Fruit fly (Drosophila melanogaster): ENCODE data around the gene CG2841.

Gene CG2841

DNA sequence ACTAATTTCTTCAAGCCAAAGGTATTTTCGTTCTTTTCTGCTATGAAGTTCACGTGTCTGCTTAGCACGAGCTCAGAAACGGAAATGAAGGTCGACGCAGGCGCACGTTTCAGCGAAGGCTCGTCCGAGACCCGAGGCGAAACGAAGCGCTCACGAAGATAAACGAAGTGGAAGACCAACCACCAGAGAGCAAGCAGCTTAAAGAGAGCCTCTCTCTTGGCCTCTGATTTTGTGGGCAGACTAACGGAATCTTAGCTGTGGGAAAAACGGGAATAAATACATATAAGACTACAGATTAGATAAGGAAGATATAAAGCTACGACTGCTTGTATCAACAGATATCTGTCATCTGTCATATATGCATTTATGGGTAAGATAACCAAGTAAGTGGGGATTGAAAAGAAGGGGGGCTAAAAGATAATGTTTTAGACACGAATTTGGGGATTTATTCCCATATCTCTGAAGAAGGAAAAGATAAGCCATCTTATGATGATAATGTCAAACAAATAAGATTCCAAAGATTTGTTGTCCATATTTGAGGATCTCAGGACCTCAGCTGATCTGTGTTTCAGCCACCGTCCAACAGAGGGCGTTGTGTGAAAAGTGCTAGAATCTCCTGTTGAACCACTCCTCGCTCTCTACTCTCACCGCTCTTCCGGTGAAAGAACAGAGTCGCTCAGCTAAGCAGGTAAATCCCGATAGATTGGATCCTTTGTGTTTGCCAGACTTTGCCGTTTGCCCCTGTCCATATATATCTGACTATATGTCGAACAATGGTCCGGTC, 21.6 kb upstream of the CG2841 start, which contains the start of gene PsGEF:
PsGEF (minus strand) TSS at position 86 of the 784 bp plus-strand sequence.
- TF ChIP-seq Hr96 (GFP tag; optimal IDR thresholded peaks at IDR 0.05) (no peak), CG33017 (tag; optimal IDR thresholded peaks at IDR 0.05) (no peak), CG1620 (GFP tag; optimal IDR thresholded peaks at IDR 0.05) (no peak), CG7101 (tag; optimal IDR thresholded peaks at IDR 0.05) (no peak), CG14711 (tag; optimal IDR thresholded peaks at IDR 0.05) (no peak), cic (GFP tag; optimal IDR thresholded peaks at IDR 0.05) (no peak), cnc (optimal IDR thresholded peaks at IDR 0.05) (no peak), kay (GFP tag; ENCODE audit: borderline replicate concordance) (no peak), tj (GFP tag; optimal IDR thresholded peaks at IDR 0.05) (no peak), CG11617 (GFP tag; optimal IDR thresholded peaks at IDR 0.05) (no peak), ovo (GFP tag; optimal IDR thresholded peaks at IDR 0.05) (no peak), bab1 (GFP tag; optimal IDR thresholded peaks at IDR 0.05) (no peak), pad (GFP tag; optimal IDR thresholded peaks at IDR 0.05) (no peak), toe (GFP tag; optimal IDR thresholded peaks at IDR 0.05) (no peak), CG7045 (GFP tag; optimal IDR thresholded peaks at IDR 0.05) (no peak)

DNA sequence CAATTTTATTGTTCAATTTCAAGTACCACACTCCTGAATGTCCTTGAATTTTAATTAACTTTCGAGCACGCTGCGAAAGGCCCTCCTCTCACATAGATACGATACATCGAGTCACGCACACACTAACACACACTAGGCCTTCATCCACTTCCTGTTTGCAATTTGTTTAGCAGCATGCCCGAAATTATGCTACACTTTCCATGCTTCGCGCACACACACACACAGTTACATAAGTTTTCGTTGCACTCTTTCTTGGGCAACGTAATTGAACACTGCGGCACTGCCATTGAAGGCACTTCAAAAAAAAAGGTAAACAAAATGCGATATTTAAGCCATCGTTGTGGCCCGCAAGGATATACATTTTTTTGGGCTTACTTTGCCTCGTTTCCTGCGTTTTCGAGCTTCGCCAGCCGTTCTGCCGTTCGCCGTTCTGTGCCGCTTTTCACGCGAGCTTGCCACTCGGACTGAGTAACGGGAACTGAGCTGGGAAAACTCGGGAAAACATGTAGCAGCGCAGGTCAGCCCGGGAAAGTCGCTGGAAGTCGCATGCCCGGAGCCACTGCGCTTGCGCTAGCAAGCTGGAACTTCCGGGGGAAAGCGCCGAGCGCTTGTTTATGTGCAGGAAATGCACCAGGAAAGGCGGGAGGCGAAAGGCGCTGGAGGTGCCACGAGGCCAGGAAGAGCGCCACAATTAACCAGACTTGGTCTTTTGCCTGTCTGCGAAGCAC, 17.1 kb upstream of the CG2841 start:
- no peak for TF ChIP-seq pad (GFP tag; optimal IDR thresholded peaks at IDR 0.05)
- TF ChIP-seq CG33017 (tag; optimal IDR thresholded peaks at IDR 0.05) = no peak

DNA sequence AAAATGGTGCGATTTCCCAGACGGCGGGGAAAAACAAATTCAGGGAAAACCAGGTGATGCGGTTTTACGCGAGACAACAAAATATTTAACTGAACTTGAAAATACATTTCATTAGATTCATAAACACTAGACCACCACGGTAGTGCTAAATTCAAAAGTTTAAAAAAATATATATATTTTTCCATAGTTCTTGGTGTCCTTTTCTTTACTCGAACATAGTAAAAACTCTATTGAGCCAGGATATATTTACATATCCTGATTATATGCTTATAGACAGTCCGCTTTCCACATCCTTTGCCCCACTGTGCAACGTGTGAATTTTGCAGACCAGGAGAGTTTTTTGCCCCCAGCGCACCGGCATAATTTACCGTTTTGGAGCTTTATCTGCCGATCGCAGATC, 751 bp downstream of the CG2841 start:
- TF ChIP-seq Crg-1 (GFP tag; optimal IDR thresholded peaks at IDR 0.05) (no peak), bab1 (GFP tag; optimal IDR thresholded peaks at IDR 0.05) (peak; percentile 14), CG12768 (GFP tag; optimal IDR thresholded peaks at IDR 0.05) (no peak), CG11617 (GFP tag; optimal IDR thresholded peaks at IDR 0.05) (no peak), Hr96 (GFP tag; optimal IDR thresholded peaks at IDR 0.05) (no peak), CG1620 (GFP tag; optimal IDR thresholded peaks at IDR 0.05) (no peak), ovo (GFP tag; optimal IDR thresholded peaks at IDR 0.05) (no peak)

DNA sequence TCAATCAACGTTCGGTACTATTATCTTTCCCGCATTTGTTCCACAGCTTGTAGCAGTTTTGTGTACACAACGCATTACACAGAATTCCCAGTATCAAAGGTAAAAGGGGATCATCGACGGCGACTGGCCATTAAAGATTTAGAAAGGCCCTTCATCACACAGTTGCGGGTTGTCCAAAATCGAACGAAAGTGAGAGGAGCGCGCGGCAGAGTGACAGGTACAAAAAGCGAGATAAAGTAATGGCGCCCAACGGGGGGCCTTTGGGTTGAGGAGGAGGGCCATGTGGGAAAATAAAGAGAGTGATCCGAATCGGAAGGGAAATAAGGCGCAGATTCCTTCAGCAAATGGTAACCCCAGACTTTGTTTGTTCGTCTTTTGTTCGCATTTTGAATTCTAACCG, 2.4 kb downstream of the CG2841 start:
- no peak for TF ChIP-seq cic (GFP tag; optimal IDR thresholded peaks at IDR 0.05)

DNA sequence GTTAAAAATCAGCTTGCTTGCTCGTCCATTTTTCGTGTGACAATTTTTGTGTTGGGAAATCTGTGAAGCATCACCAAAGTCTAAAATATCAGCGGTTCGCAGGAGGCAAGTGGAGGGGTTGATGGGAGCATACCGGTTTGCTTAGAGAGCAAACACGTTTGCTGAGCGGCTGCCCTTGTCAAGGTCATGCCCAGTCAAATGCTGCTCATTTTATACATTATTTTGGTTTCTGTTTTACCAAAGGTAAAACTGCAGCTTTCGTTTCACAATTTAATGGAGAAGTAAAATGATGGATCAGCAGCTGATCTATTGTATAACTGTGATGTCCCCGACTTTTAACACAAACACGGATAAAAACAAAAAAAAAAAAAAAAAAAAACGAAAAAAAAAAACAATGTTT, 3.7 kb downstream of the CG2841 start:
- TF ChIP-seq CG11617 (GFP tag; optimal IDR thresholded peaks at IDR 0.05) (no peak), bab1 (GFP tag; optimal IDR thresholded peaks at IDR 0.05) (no peak), CG12768 (GFP tag; optimal IDR thresholded peaks at IDR 0.05) (no peak), Hr96 (GFP tag; optimal IDR thresholded peaks at IDR 0.05) (no peak), Crg-1 (GFP tag; optimal IDR thresholded peaks at IDR 0.05) (no peak), tj (GFP tag; optimal IDR thresholded peaks at IDR 0.05) (no peak), CG5204 (GFP tag; optimal IDR thresholded peaks at IDR 0.05) (no peak), CG7101 (tag; optimal IDR thresholded peaks at IDR 0.05) (no peak), ovo (GFP tag; optimal IDR thresholded peaks at IDR 0.05) (no peak), CG33017 (tag; optimal IDR thresholded peaks at IDR 0.05) (no peak), kay (GFP tag; ENCODE audit: borderline replicate concordance) (no peak), CG7045 (GFP tag; optimal IDR thresholded peaks at IDR 0.05) (no peak), Clk (GFP tag; optimal IDR thresholded peaks at IDR 0.05) (no peak), pad (GFP tag; optimal IDR thresholded peaks at IDR 0.05) (no peak), CG14711 (tag; optimal IDR thresholded peaks at IDR 0.05) (no peak), cic (GFP tag; optimal IDR thresholded peaks at IDR 0.05) (no peak), CG1620 (GFP tag; optimal IDR thresholded peaks at IDR 0.05) (no peak), toe (GFP tag; optimal IDR thresholded peaks at IDR 0.05) (no peak), cnc (optimal IDR thresholded peaks at IDR 0.05) (no peak)

DNA sequence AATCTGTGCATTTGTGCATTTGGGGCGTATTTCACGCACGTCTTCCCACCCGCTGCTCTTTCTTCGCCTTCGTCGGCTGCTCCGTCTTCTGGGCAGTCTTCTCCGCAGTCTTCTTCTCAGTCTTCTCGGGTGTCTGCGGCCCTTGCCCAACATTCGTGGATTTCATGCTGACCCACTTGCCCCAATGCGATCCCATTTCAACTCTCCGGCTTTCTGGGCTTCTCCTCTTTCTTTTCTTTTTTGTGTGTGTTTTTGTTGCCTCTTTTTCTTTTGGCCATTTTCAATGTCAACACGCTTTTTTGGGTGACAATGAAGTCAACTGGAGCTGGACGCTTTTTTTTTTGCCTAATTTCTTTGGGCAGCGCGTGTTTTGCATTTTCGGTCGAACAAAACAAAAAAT, 5.2 kb downstream of the CG2841 start:
- peak; percentile 33 for TF ChIP-seq tj (GFP tag; optimal IDR thresholded peaks at IDR 0.05)
- no peak for TF ChIP-seq CG5204 (GFP tag; optimal IDR thresholded peaks at IDR 0.05)

DNA sequence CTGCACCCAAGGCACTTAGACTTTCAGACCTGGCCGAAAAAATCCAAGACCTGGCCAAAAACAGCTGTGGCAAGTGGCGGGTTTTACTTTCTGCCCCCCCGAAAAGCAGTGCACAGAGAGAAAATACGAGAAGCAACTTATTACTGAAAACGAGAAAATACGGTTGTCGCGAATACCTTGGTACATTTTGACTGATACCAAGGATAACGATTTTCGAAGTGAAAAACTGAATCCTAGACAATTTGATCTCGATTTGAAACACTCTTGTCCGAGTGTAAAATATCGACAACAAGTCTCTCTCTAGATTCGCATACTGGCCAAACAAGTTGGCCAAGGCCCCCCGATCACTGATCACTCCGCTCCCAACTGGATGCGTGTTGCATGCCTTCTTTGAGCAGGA, 6.3 kb downstream of the CG2841 start:
- TF ChIP-seq CG7045 (GFP tag; optimal IDR thresholded peaks at IDR 0.05) (no peak), Crg-1 (GFP tag; optimal IDR thresholded peaks at IDR 0.05) (no peak), cic (GFP tag; optimal IDR thresholded peaks at IDR 0.05) (no peak), cnc (optimal IDR thresholded peaks at IDR 0.05) (no peak), CG7101 (tag; optimal IDR thresholded peaks at IDR 0.05) (no peak), CG5204 (GFP tag; optimal IDR thresholded peaks at IDR 0.05) (no peak), bab1 (GFP tag; optimal IDR thresholded peaks at IDR 0.05) (no peak), CG12768 (GFP tag; optimal IDR thresholded peaks at IDR 0.05) (no peak), Clk (GFP tag; optimal IDR thresholded peaks at IDR 0.05) (no peak), CG11617 (GFP tag; optimal IDR thresholded peaks at IDR 0.05) (no peak), CG33017 (tag; optimal IDR thresholded peaks at IDR 0.05) (no peak), ovo (GFP tag; optimal IDR thresholded peaks at IDR 0.05) (no peak)

All from whole organism, adult.